Worm (Caenorhabditis elegans): ENCODE results near the gene C35A5.8.

DNA sequence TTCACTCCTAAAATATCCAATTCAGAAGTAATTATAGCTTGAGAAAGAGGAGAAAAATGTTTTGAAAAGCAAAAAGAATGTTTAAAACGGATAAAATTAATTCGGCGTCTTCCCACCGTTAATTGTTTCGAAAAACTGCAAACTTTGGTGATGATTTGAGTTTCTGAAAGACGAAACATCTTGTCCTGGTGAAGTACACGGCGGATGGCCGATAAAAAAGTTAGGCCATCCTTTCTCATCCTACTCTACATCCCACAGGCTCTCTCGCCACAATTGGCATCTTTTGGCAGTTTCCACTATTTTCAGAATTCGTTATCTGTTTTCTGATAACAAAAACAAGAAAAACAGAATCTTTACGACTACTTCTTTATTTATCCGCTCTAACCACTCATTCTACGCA is at the start of gene C35A5.8, which contains the start of gene hda-11:
- no peak for TF ChIP-seq ama-1 (optimal IDR thresholded peaks at IDR 0.05)
- no peak for TF ChIP-seq daf-12 (tag; optimal IDR thresholded peaks at IDR 0.05)
- no peak for TF ChIP-seq zag-1 (tag; optimal IDR thresholded peaks at IDR 0.05)
- peak; percentile 58 for TF ChIP-seq nfya-1 (tag; optimal IDR thresholded peaks at IDR 0.05; ENCODE audit: insufficient read depth)
- TF ChIP-seq unc-62 (GFP tag; optimal IDR thresholded peaks at IDR 0.05) = no peak
- TF ChIP-seq aly-2 (tag; optimal IDR thresholded peaks at IDR 0.05) = no peak
- no peak for TF ChIP-seq ztf-4 (tag; optimal IDR thresholded peaks at IDR 0.05)
